Fruit fly (Drosophila melanogaster) whole organism, adult: Measurements from ENCODE around the gene Sec5.

Source experiments
- CG12768 ChIP-seq: fragments of 200-800 bp; sonication (Bioruptor generic); optimal IDR thresholded peaks from 2 replicates; lab custom pipeline; 2017; ENCODE audit warnings: missing biosample characterization, missing genetic modification characterization, mild to moderate bottlenecking, moderate library complexity, missing genetic modification reagents
- CG1620 ChIP-seq: fragments of 200-800 bp; sonication (Bioruptor generic); optimal IDR thresholded peaks from 2 replicates; lab custom pipeline; 2016; ENCODE audit warnings: missing biosample characterization, missing genetic modification characterization
- CG5204 ChIP-seq: fragments of 200-800 bp; sonication (Bioruptor generic); optimal IDR thresholded peaks from 2 replicates; lab custom pipeline; 2016; ENCODE audit warnings: missing biosample characterization, missing genetic modification characterization
- toe ChIP-seq: fragments of 200-800 bp; sonication (Bioruptor generic); optimal IDR thresholded peaks from 2 replicates; lab custom pipeline; 2016; ENCODE audit warnings: missing biosample characterization, missing genetic modification characterization

- TF ChIP-seq CG1620 (GFP tag; lab: Kevin White, UChicago) (no peak), CG5204 (GFP tag; lab: Kevin White, UChicago) (no peak), toe (GFP tag; lab: Kevin White, UChicago) (no peak), CG12768 (no peak)
Observed at dm6 chr2L:3444789-3445188, 12.3 kb upstream of the Sec5 start.
